Fruit fly (Drosophila melanogaster) whole organism, embryonic: ENCODE measurements around the gene Drp1.

Experiments
- Antp ChIP-seq: fragments of 200-800 bp; sonication (Bioruptor generic); optimal IDR thresholded peaks from 3 replicates; lab custom pipeline; 2016; ENCODE audit warnings: missing biosample characterization, missing genetic modification characterization
- Asciz ChIP-seq: fragments of 200-800 bp; sonication (Bioruptor generic); optimal IDR thresholded peaks from 2 replicates; lab custom pipeline; 2017; ENCODE audit warnings: missing biosample characterization, mild to moderate bottlenecking, missing genetic modification characterization, missing genetic modification reagents
- Atf3 ChIP-seq: fragments of 200-800 bp; sonication (Bioruptor generic); optimal IDR thresholded peaks from 3 replicates; lab custom pipeline; 2016; ENCODE audit warnings: missing biosample characterization, missing genetic modification characterization
- CG10147 ChIP-seq: fragments of 200-800 bp; sonication (Bioruptor generic); optimal IDR thresholded peaks from 2 replicates; lab custom pipeline; 2019; ENCODE audit warnings: missing biosample characterization, mild to moderate bottlenecking, missing genetic modification characterization, moderate library complexity
- CG10959 ChIP-seq: fragments of 200-800 bp; sonication (Bioruptor generic); IDR thresholded peaks from 2 replicates; pipeline ENCODE4 v1.3.6; 2022; ENCODE audit warnings: missing biosample characterization, missing genetic modification characterization
- CG10979 ChIP-seq: fragments of 200-800 bp; sonication (Bioruptor generic); optimal IDR thresholded peaks from 2 replicates; lab custom pipeline; 2018; ENCODE audit warnings: missing biosample characterization, mild to moderate bottlenecking, missing genetic modification characterization, moderate library complexity
- CG11093 ChIP-seq: fragments of 200-800 bp; sonication (Bioruptor generic); IDR thresholded peaks from 3 replicates; pipeline ENCODE4 v1.3.6; 2022; ENCODE audit warnings: missing biosample characterization, missing genetic modification characterization
- CG12236 ChIP-seq: fragments of 200-800 bp; sonication (Bioruptor generic); optimal IDR thresholded peaks from 2 replicates; lab custom pipeline; 2016; ENCODE audit warnings: missing biosample characterization, missing genetic modification characterization
- CG12299 ChIP-seq: fragments of 200-800 bp; sonication (Bioruptor generic); optimal IDR thresholded peaks from 2 replicates; lab custom pipeline; 2018; ENCODE audit warnings: missing biosample characterization, mild to moderate bottlenecking, missing genetic modification characterization
- CG13424 ChIP-seq: fragments of 200-800 bp; sonication (Bioruptor generic); optimal IDR thresholded peaks from 2 replicates; lab custom pipeline; 2019; ENCODE audit warnings: missing biosample characterization, mild to moderate bottlenecking, missing genetic modification characterization, moderate library complexity
- CG17328 ChIP-seq: fragments of 200-800 bp; sonication (Bioruptor generic); IDR thresholded peaks from 2 replicates; pipeline ENCODE4 v1.3.6; 2022; ENCODE audit warnings: missing biosample characterization, missing genetic modification characterization
- CG17359 ChIP-seq: fragments of 200-800 bp; sonication (Bioruptor generic); optimal IDR thresholded peaks from 3 replicates; lab custom pipeline; 2018; ENCODE audit warnings: missing biosample characterization, mild to moderate bottlenecking, missing genetic modification characterization, moderate library complexity
- CG30020 ChIP-seq: fragments of 200-800 bp; optimal IDR thresholded peaks from 2 replicates; lab custom pipeline; 2019; ENCODE audit warnings: missing biosample characterization, mild to moderate bottlenecking, missing genetic modification characterization, moderate library complexity
- CG32532 ChIP-seq: fragments of 200-800 bp; sonication (Bioruptor generic); IDR thresholded peaks from 2 replicates; pipeline ENCODE4 v1.3.6; 2022; ENCODE audit warnings: missing biosample characterization, missing genetic modification characterization
- CG32772 ChIP-seq: fragments of 200-800 bp; sonication (Bioruptor generic); IDR thresholded peaks from 2 replicates; pipeline ENCODE4 v1.3.6; 2022; ENCODE audit warnings: missing biosample characterization, missing genetic modification characterization
- CG33213 ChIP-seq: fragments of 200-800 bp; sonication (Bioruptor generic); optimal IDR thresholded peaks from 3 replicates; lab custom pipeline; 2016; ENCODE audit warnings: missing biosample characterization, missing genetic modification characterization
- CG34224 ChIP-seq: fragments of 200-800 bp; sonication (Bioruptor generic); IDR thresholded peaks from 3 replicates; pipeline ENCODE4 v1.3.6; 2022; ENCODE audit warnings: missing biosample characterization, missing genetic modification characterization; ENCODE audit not compliant: partially characterized antibody
- CG4854 ChIP-seq: fragments of 200-800 bp; sonication (Bioruptor generic); optimal IDR thresholded peaks from 2 replicates; lab custom pipeline; 2016; ENCODE audit warnings: missing biosample characterization, missing genetic modification characterization, inconsistent platforms
- CG6813 ChIP-seq: fragments of 200-800 bp; sonication (Bioruptor generic); optimal IDR thresholded peaks from 2 replicates; lab custom pipeline; 2017; ENCODE audit warnings: missing biosample characterization, missing genetic modification characterization, mild to moderate bottlenecking, moderate library complexity, missing genetic modification reagents
- Drgx ChIP-seq: fragments of 200-800 bp; sonication (Bioruptor generic); IDR thresholded peaks from 2 replicates; pipeline ENCODE4 v1.3.6; 2022; ENCODE audit warnings: missing biosample characterization, missing genetic modification characterization
- Ets97D ChIP-seq: fragments of 200-800 bp; sonication (Bioruptor generic); optimal IDR thresholded peaks from 3 replicates; lab custom pipeline; 2016; ENCODE audit warnings: missing biosample characterization, missing genetic modification characterization
- Gsc ChIP-seq: fragments of 200-800 bp; sonication (Bioruptor generic); IDR thresholded peaks from 2 replicates; pipeline ENCODE4 v1.3.6; 2022; ENCODE audit warnings: missing biosample characterization, missing genetic modification characterization
- Gug ChIP-seq: fragments of 200-800 bp; sonication (Bioruptor generic); IDR thresholded peaks from 4 replicates; pipeline ENCODE4 v1.3.6; 2022; ENCODE audit warnings: missing biosample characterization, missing genetic modification characterization
- H15 ChIP-seq: fragments of 200-800 bp; sonication (Bioruptor generic); IDR thresholded peaks from 3 replicates; pipeline ENCODE4 v1.3.6; 2022; ENCODE audit warnings: missing biosample characterization, missing genetic modification characterization
- Hr51 ChIP-seq, 2 experiments: fragments of 200-800 bp; sonication (Bioruptor generic); optimal IDR thresholded peaks; 2 replicates in 1 of 2; 3 replicates in 1 of 2; lab custom pipeline; 2016 to 2018; ENCODE audit warnings: missing biosample characterization in 2 of 2, missing genetic modification characterization in 2 of 2, mild to moderate bottlenecking in 1 of 2, moderate library complexity in 1 of 2
- Med ChIP-seq: fragments of 200-800 bp; sonication (Bioruptor generic); peaks from one replicate; lab custom pipeline; 2016; ENCODE audit warnings: missing biosample characterization, missing genetic modification characterization, mild to moderate bottlenecking, inconsistent platforms, moderate library complexity
- Oaz ChIP-seq: fragments of 200-800 bp; sonication (Bioruptor generic); IDR thresholded peaks from 2 replicates; pipeline ENCODE4 v1.3.6; 2022; ENCODE audit warnings: missing biosample characterization, missing genetic modification characterization
- Rfx ChIP-seq: fragments of 200-800 bp; sonication (Bioruptor generic); IDR thresholded peaks from 2 replicates; pipeline ENCODE4 v1.3.6; 2022; ENCODE audit warnings: missing biosample characterization, missing genetic modification characterization
- Tbp ChIP-seq: fragments of >200 bp; optimal IDR thresholded peaks from 2 replicates; lab custom pipeline; 2018; ENCODE audit warnings: missing biosample characterization, missing genetic modification characterization
- ab ChIP-seq: fragments of 200-800 bp; sonication (Bioruptor generic); optimal IDR thresholded peaks from 2 replicates; lab custom pipeline; 2016; ENCODE audit warnings: missing biosample characterization, missing genetic modification characterization
- amos ChIP-seq: fragments of 200-800 bp; sonication (Bioruptor generic); IDR thresholded peaks from 2 replicates; pipeline ENCODE4 v1.3.6; 2022; ENCODE audit warnings: missing biosample characterization, missing genetic modification characterization; ENCODE audit not compliant: partially characterized antibody
- cg ChIP-seq: fragments of 200-800 bp; sonication (Bioruptor generic); optimal IDR thresholded peaks from 3 replicates; lab custom pipeline; 2019; ENCODE audit warnings: missing biosample characterization, mild to moderate bottlenecking, missing genetic modification characterization, moderate library complexity
- chn ChIP-seq: fragments of 200-800 bp; sonication (Bioruptor generic); optimal IDR thresholded peaks from 2 replicates; lab custom pipeline; 2016; ENCODE audit warnings: missing biosample characterization, missing genetic modification characterization
- dati ChIP-seq: fragments of 200-800 bp; sonication (Bioruptor generic); IDR thresholded peaks from 2 replicates; pipeline ENCODE4 v1.3.6; 2022; ENCODE audit warnings: missing biosample characterization, missing genetic modification characterization
- dysf ChIP-seq: fragments of 200-800 bp; sonication (Bioruptor generic); IDR thresholded peaks from 3 replicates; pipeline ENCODE4 v1.3.6; 2022; ENCODE audit warnings: missing biosample characterization, missing genetic modification characterization
- fd3F ChIP-seq: fragments of 200-800 bp; sonication (Bioruptor generic); optimal IDR thresholded peaks from 2 replicates; lab custom pipeline; 2018; ENCODE audit warnings: missing biosample characterization, mild to moderate bottlenecking, missing genetic modification characterization, moderate library complexity
- gce ChIP-seq: fragments of 200-800 bp; sonication (Bioruptor generic); IDR thresholded peaks from 3 replicates; pipeline ENCODE4 v1.3.6; 2022; ENCODE audit warnings: missing biosample characterization, missing genetic modification characterization
- jing ChIP-seq: fragments of 200-800 bp; sonication (Bioruptor generic); optimal IDR thresholded peaks from 2 replicates; lab custom pipeline; 2018; ENCODE audit warnings: missing biosample characterization, mild to moderate bottlenecking, missing genetic modification characterization
- ken ChIP-seq: fragments of 200-800 bp; sonication (Bioruptor generic); IDR thresholded peaks from 3 replicates; pipeline ENCODE4 v1.3.6; 2022; ENCODE audit warnings: missing biosample characterization, missing genetic modification characterization
- lab ChIP-seq: fragments of 200-800 bp; sonication (Bioruptor generic); optimal IDR thresholded peaks from 3 replicates; lab custom pipeline; 2017; ENCODE audit warnings: missing biosample characterization, missing genetic modification characterization, mild to moderate bottlenecking, moderate library complexity, missing genetic modification reagents
- mirr ChIP-seq: fragments of 200-800 bp; sonication (Bioruptor generic); optimal IDR thresholded peaks from 3 replicates; lab custom pipeline; 2018; ENCODE audit warnings: missing biosample characterization, mild to moderate bottlenecking, missing genetic modification characterization
- mld ChIP-seq: fragments of 200-800 bp; sonication (Bioruptor generic); IDR thresholded peaks from 3 replicates; pipeline ENCODE4 v1.3.6; 2022; ENCODE audit warnings: missing biosample characterization, missing genetic modification characterization; ENCODE audit not compliant: partially characterized antibody
- pfk ChIP-seq: fragments of 200-800 bp; sonication (Bioruptor generic); optimal IDR thresholded peaks from 2 replicates; lab custom pipeline; 2018; ENCODE audit warnings: missing biosample characterization, mild to moderate bottlenecking, missing genetic modification characterization, moderate library complexity
- pho ChIP-seq: fragments of 200-800 bp; sonication (Bioruptor generic); optimal IDR thresholded peaks from 2 replicates; lab custom pipeline; 2016; ENCODE audit warnings: missing biosample characterization, missing genetic modification characterization
- rib ChIP-seq: fragments of 200-800 bp; sonication (Bioruptor generic); IDR thresholded peaks from 2 replicates; pipeline ENCODE4 v1.3.6; 2022; ENCODE audit warnings: missing biosample characterization, missing genetic modification characterization
- ro ChIP-seq: fragments of 200-800 bp; sonication (Bioruptor generic); IDR thresholded peaks from 2 replicates; pipeline ENCODE4 v1.3.6; 2022; ENCODE audit warnings: missing biosample characterization, missing genetic modification characterization
- schlank ChIP-seq: fragments of 200-800 bp; sonication (Bioruptor generic); optimal IDR thresholded peaks from 2 replicates; lab custom pipeline; 2018; ENCODE audit warnings: missing biosample characterization, mild to moderate bottlenecking, missing genetic modification characterization
- tap ChIP-seq: fragments of 200-800 bp; optimal IDR thresholded peaks from 3 replicates; lab custom pipeline; 2019; ENCODE audit warnings: missing biosample characterization, mild to moderate bottlenecking, missing genetic modification characterization, moderate library complexity
- unc-4 ChIP-seq: fragments of 200-800 bp; sonication (Bioruptor generic); IDR thresholded peaks from 2 replicates; pipeline ENCODE4 v1.3.6; 2022; ENCODE audit warnings: missing biosample characterization, missing genetic modification characterization; ENCODE audit not compliant: partially characterized antibody
- vfl ChIP-seq: fragments of 200-800 bp; sonication (Bioruptor generic); optimal IDR thresholded peaks from 2 replicates; lab custom pipeline; 2016; ENCODE audit warnings: missing biosample characterization, missing genetic modification characterization
- wek ChIP-seq: fragments of 200-800 bp; sonication (Bioruptor generic); optimal IDR thresholded peaks from 3 replicates; lab custom pipeline; 2018; ENCODE audit warnings: missing biosample characterization, mild to moderate bottlenecking, missing genetic modification characterization, moderate library complexity

Drp1 gene

dm6 chr2L:2585285-2585684 lies at the start of gene Drp1:
TSS of gene Drp1 (minus strand) at chr2L:2585430.
- TF ChIP-seq mld (GFP tag; lab: Robert Waterston, UW) = peak; percentile 38; the same call in 1 of the 3 replicates
- TF ChIP-seq CG17328 (GFP tag; lab: Robert Waterston, UW) = peak; percentile 27; the same call in 1 of the 2 replicates
- TF ChIP-seq vfl = peak; percentile 48
- TF ChIP-seq CG32772 (GFP tag; lab: Robert Waterston, UW) = peak; percentile 37; the same call in 1 of the 2 replicates
- no peak for TF ChIP-seq ab (GFP tag; lab: Kevin White, UChicago)
- TF ChIP-seq CG32532 (GFP tag; lab: Robert Waterston, UW) = peak; percentile 65
- TF ChIP-seq mirr = peak; percentile 22
- no peak for TF ChIP-seq CG30020
- peak; percentile 96 for TF ChIP-seq Med (GFP tag; lab: Kevin White, UChicago)
- TF ChIP-seq chn (GFP tag; lab: Kevin White, UChicago) = peak; percentile 53
- TF ChIP-seq Ets97D (GFP tag; lab: Kevin White, UChicago) = peak; percentile 87
- TF ChIP-seq CG10147 (GFP tag; lab: Kevin White, UChicago) = no peak
- TF ChIP-seq CG10979 (tag; lab: Kevin White, UChicago) = no peak
- no peak for TF ChIP-seq CG4854 (GFP tag; lab: Kevin White, UChicago)
- TF ChIP-seq CG33213 (GFP tag; lab: Kevin White, UChicago) = peak; percentile 84
- TF ChIP-seq cg (GFP tag; lab: Kevin White, UChicago) = no peak
- TF ChIP-seq Antp (GFP tag; lab: Kevin White, UChicago) = peak; percentile 61
- peak; percentile 73 for TF ChIP-seq unc-4 (GFP tag; lab: Robert Waterston, UW)
- no peak for TF ChIP-seq Asciz (GFP tag; lab: Kevin White, UChicago)
- TF ChIP-seq pfk (GFP tag; lab: Kevin White, UChicago) = peak; percentile 3
- TF ChIP-seq wek (GFP tag; lab: Kevin White, UChicago) = no peak
- no peak for TF ChIP-seq Oaz (GFP tag; lab: Robert Waterston, UW)
- TF ChIP-seq Hr51 (GFP tag; optimal IDR thresholded peaks at IDR 0.05; lab: Kevin White, UChicago) = peak in 1 of 2 experiments; percentile 44
- TF ChIP-seq CG6813 = no peak
- TF ChIP-seq pho (GFP tag; lab: Kevin White, UChicago) = peak; percentile 69
- TF ChIP-seq fd3F (GFP tag; lab: Kevin White, UChicago) = no peak
- 0 out of 2 replicates have a peak, but pooled peaks have one; percentile 18 for TF ChIP-seq dati
- TF ChIP-seq tap (tag; lab: Kevin White, UChicago) = no peak
- peak; percentile 24 for TF ChIP-seq CG17359 (tag; lab: Kevin White, UChicago)
- no peak for TF ChIP-seq CG11093 (GFP tag; lab: Robert Waterston, UW)
- TF ChIP-seq Gug (GFP tag; lab: Robert Waterston, UW) = peak; percentile 54; the same call in 1 of the 4 replicates
- peak; percentile 77 for TF ChIP-seq ken (GFP tag; lab: Robert Waterston, UW)
- TF ChIP-seq Tbp (GFP tag; lab: Kevin White, UChicago) = no peak
- TF ChIP-seq jing = no peak
- TF ChIP-seq CG34224 = peak; percentile 63
- peak; percentile 81 for TF ChIP-seq Rfx (GFP tag; lab: Robert Waterston, UW)
- no peak for TF ChIP-seq Drgx (GFP tag; lab: Robert Waterston, UW)
- no peak for TF ChIP-seq CG12236 (GFP tag; lab: Kevin White, UChicago)
- TF ChIP-seq Gsc (GFP tag; lab: Robert Waterston, UW) = no peak
- peak; percentile 6 for TF ChIP-seq CG12299 (tag; lab: Kevin White, UChicago)
- no peak for TF ChIP-seq CG10959
- peak; percentile 21 for TF ChIP-seq CG13424 (tag; lab: Kevin White, UChicago)
- TF ChIP-seq Atf3 (GFP tag; lab: Kevin White, UChicago) = peak; percentile 12
- TF ChIP-seq ro (GFP tag; lab: Robert Waterston, UW) = no peak
- TF ChIP-seq dysf = no peak; the same call in 2 of the 3 replicates
- TF ChIP-seq H15 (GFP tag; lab: Robert Waterston, UW) = peak; percentile 47; the same call in 1 of the 3 replicates
- TF ChIP-seq gce (GFP tag; lab: Robert Waterston, UW) = no peak
- peak; percentile 83 for TF ChIP-seq amos (GFP tag; lab: Robert Waterston, UW)
- no peak for TF ChIP-seq lab
- TF ChIP-seq rib = peak; percentile 92
- no peak for TF ChIP-seq schlank (tag; lab: Kevin White, UChicago)
